Worm (Caenorhabditis elegans) whole organism, L3 larva: Measurements from ENCODE around the gene serp-1.1.

ENCODE experiments used
- R02D3.7 ChIP-seq: fragments of 150-350 bp; optimal IDR thresholded peaks from 2 replicates; lab custom pipeline; 2014; ENCODE audit warnings: missing biosample characterization, missing genetic modification characterization
- ZK546.5 ChIP-seq: sonication (generic microtip); optimal IDR thresholded peaks from 2 replicates; lab custom pipeline; 2017; ENCODE audit warnings: missing biosample characterization, missing genetic modification characterization
- aly-2 ChIP-seq: fragments of 150-350 bp; optimal IDR thresholded peaks from 2 replicates; lab custom pipeline; 2014; ENCODE audit warnings: missing biosample characterization, missing genetic modification characterization
- ama-1 ChIP-seq: fragments of 150-350 bp; optimal IDR thresholded peaks from 2 replicates; lab custom pipeline; 2018
- ceh-16 ChIP-seq: sonication (generic microtip); optimal IDR thresholded peaks from 2 replicates; lab custom pipeline; 2017; ENCODE audit warnings: missing biosample characterization, missing genetic modification characterization
- ceh-28 ChIP-seq: fragments of 150-350 bp; optimal IDR thresholded peaks from 2 replicates; lab custom pipeline; 2014; ENCODE audit warnings: missing biosample characterization, missing genetic modification reagents, missing genetic modification characterization
- ceh-82 ChIP-seq: fragments of 150-350 bp; optimal IDR thresholded peaks from 2 replicates; lab custom pipeline; 2014; ENCODE audit warnings: missing biosample characterization, missing genetic modification characterization
- ceh-9 ChIP-seq: sonication (generic microtip); optimal IDR thresholded peaks from 2 replicates; lab custom pipeline; 2018; ENCODE audit warnings: missing biosample characterization, missing genetic modification characterization
- daf-12 ChIP-seq: fragments of 150-350 bp; optimal IDR thresholded peaks from 2 replicates; lab custom pipeline; 2014; ENCODE audit warnings: missing biosample characterization, missing genetic modification reagents, missing genetic modification characterization
- egl-27 ChIP-seq: sonication (generic microtip); optimal IDR thresholded peaks from 4 replicates; lab custom pipeline; 2017; ENCODE audit warnings: missing biosample characterization, missing genetic modification reagents, missing genetic modification characterization
- egl-5 ChIP-seq: fragments of 150-350 bp; optimal IDR thresholded peaks from 2 replicates; lab custom pipeline; 2017; ENCODE audit warnings: missing biosample characterization, missing genetic modification reagents, missing genetic modification characterization, inconsistent platforms
- elt-1 ChIP-seq: fragments of 150-350 bp; optimal IDR thresholded peaks from 2 replicates; lab custom pipeline; 2014; ENCODE audit warnings: missing biosample characterization, missing genetic modification characterization
- elt-2 ChIP-seq: sonication (generic microtip); optimal IDR thresholded peaks from 2 replicates; lab custom pipeline; 2016; ENCODE audit warnings: missing genetic modification reagents, mild to moderate bottlenecking, missing genetic modification characterization, missing compliant biosample characterization
- elt-3 ChIP-seq, 3 experiments: fragments of 150-350 bp in 1 of 3; sonication (generic microtip) in 2 of 3; optimal IDR thresholded peaks; 2 replicates in 2 of 3; 4 replicates in 1 of 3; lab custom pipeline; 2014 to 2017; ENCODE audit warnings: missing biosample characterization in 3 of 3, missing genetic modification characterization in 3 of 3
- eor-1 ChIP-seq, 2 experiments: fragments of 150-350 bp; optimal IDR thresholded peaks; 2 replicates each; lab custom pipeline; 2014 to 2018; ENCODE audit warnings: missing biosample characterization in 2 of 2, missing genetic modification characterization in 2 of 2
- fkh-10 ChIP-seq: sonication (generic microtip); optimal IDR thresholded peaks from 2 replicates; lab custom pipeline; 2017; ENCODE audit warnings: missing biosample characterization, missing genetic modification reagents, missing genetic modification characterization
- fkh-2 ChIP-seq: fragments of 150-350 bp; optimal IDR thresholded peaks from 2 replicates; lab custom pipeline; 2014; ENCODE audit warnings: missing biosample characterization, missing genetic modification reagents, missing genetic modification characterization
- fos-1 ChIP-seq: fragments of 150-350 bp; optimal IDR thresholded peaks from 2 replicates; lab custom pipeline; 2014; ENCODE audit warnings: missing biosample characterization, missing genetic modification characterization
- hmg-11 ChIP-seq: sonication (generic microtip); optimal IDR thresholded peaks from 2 replicates; lab custom pipeline; 2016; ENCODE audit warnings: missing genetic modification characterization, missing compliant biosample characterization
- jun-1 ChIP-seq: fragments of 150-350 bp; optimal IDR thresholded peaks from 2 replicates; lab custom pipeline; 2014; ENCODE audit warnings: missing biosample characterization, missing genetic modification reagents, missing genetic modification characterization
- lin-15B ChIP-seq: fragments of 150-350 bp; optimal IDR thresholded peaks from 2 replicates; lab custom pipeline; 2014; ENCODE audit warnings: missing biosample characterization, missing genetic modification characterization
- lin-39 ChIP-seq: fragments of 150-350 bp; optimal IDR thresholded peaks from 2 replicates; lab custom pipeline; 2018; ENCODE audit warnings: missing biosample characterization, missing genetic modification reagents, missing genetic modification characterization
- lsy-12 ChIP-seq: sonication (generic microtip); optimal IDR thresholded peaks from 2 replicates; lab custom pipeline; 2016; ENCODE audit warnings: mild to moderate bottlenecking, missing genetic modification characterization, missing compliant biosample characterization
- mdl-1 ChIP-seq: fragments of 150-350 bp; optimal IDR thresholded peaks from 2 replicates; lab custom pipeline; 2014; ENCODE audit warnings: missing biosample characterization, missing genetic modification characterization
- mml-1 ChIP-seq: fragments of 150-350 bp; sonication (generic microtip); optimal IDR thresholded peaks from 3 replicates; lab custom pipeline; 2014; ENCODE audit warnings: missing biosample characterization, missing genetic modification characterization
- nfya-1 ChIP-seq: sonication (generic microtip); optimal IDR thresholded peaks from 2 replicates; lab custom pipeline; 2017; ENCODE audit warnings: missing genetic modification characterization, mild to moderate bottlenecking, missing compliant biosample characterization, antibody characterized with exemption, moderate library complexity; ENCODE audit not compliant: insufficient read depth
- nhr-11 ChIP-seq: fragments of 150-350 bp; optimal IDR thresholded peaks from 2 replicates; lab custom pipeline; 2014; ENCODE audit warnings: missing biosample characterization, missing genetic modification characterization
- nhr-12 ChIP-seq: fragments of 150-350 bp; optimal IDR thresholded peaks from 2 replicates; lab custom pipeline; 2014; ENCODE audit warnings: missing biosample characterization, missing genetic modification characterization
- nhr-23 ChIP-seq: fragments of 150-350 bp; optimal IDR thresholded peaks from 2 replicates; lab custom pipeline; 2014; ENCODE audit warnings: missing biosample characterization, missing genetic modification reagents, missing genetic modification characterization
- nhr-237 ChIP-seq: fragments of 150-350 bp; optimal IDR thresholded peaks from 2 replicates; lab custom pipeline; 2014; ENCODE audit warnings: missing biosample characterization, missing genetic modification characterization
- nhr-25 ChIP-seq: sonication (generic microtip); optimal IDR thresholded peaks from 2 replicates; lab custom pipeline; 2017; ENCODE audit warnings: missing biosample characterization, missing genetic modification characterization
- nhr-28 ChIP-seq: fragments of 150-350 bp; optimal IDR thresholded peaks from 2 replicates; lab custom pipeline; 2014; ENCODE audit warnings: missing biosample characterization, missing genetic modification characterization
- nhr-43 ChIP-seq: sonication (generic microtip); optimal IDR thresholded peaks from 2 replicates; lab custom pipeline; 2016; ENCODE audit warnings: mild to moderate bottlenecking, missing genetic modification characterization, missing compliant biosample characterization; ENCODE audit not compliant: poor library complexity, severe bottlenecking
- nhr-67 ChIP-seq: fragments of 150-350 bp; optimal IDR thresholded peaks from 2 replicates; lab custom pipeline; 2014; ENCODE audit warnings: missing biosample characterization, missing genetic modification characterization
- nhr-76 ChIP-seq: fragments of 150-350 bp; sonication (generic microtip); optimal IDR thresholded peaks from 5 replicates; lab custom pipeline; 2014; ENCODE audit warnings: missing biosample characterization, missing genetic modification characterization
- nhr-77 ChIP-seq: fragments of 150-350 bp; optimal IDR thresholded peaks from 2 replicates; lab custom pipeline; 2014; ENCODE audit warnings: missing biosample characterization, missing genetic modification characterization
- pha-4 ChIP-seq: fragments of 150-350 bp; optimal IDR thresholded peaks from 2 replicates; lab custom pipeline; 2014; ENCODE audit warnings: missing biosample characterization, missing genetic modification reagents, missing genetic modification characterization
- pqm-1 ChIP-seq: fragments of 150-350 bp; optimal IDR thresholded peaks from 2 replicates; lab custom pipeline; 2017; ENCODE audit warnings: missing biosample characterization, missing genetic modification characterization, inconsistent platforms
- sea-2 ChIP-seq: fragments of 150-350 bp; sonication (generic microtip); optimal IDR thresholded peaks from 4 replicates; lab custom pipeline; 2014; ENCODE audit warnings: missing biosample characterization, missing genetic modification reagents, missing genetic modification characterization
- skn-1 ChIP-seq: fragments of 150-350 bp; optimal IDR thresholded peaks from 2 replicates; lab custom pipeline; 2014; ENCODE audit warnings: missing biosample characterization, missing genetic modification characterization
- snpc-4 ChIP-seq: fragments of 150-350 bp; optimal IDR thresholded peaks from 2 replicates; lab custom pipeline; 2014; ENCODE audit warnings: missing biosample characterization, missing genetic modification characterization
- tbx-2 ChIP-seq: sonication (generic microtip); optimal IDR thresholded peaks from 2 replicates; lab custom pipeline; 2016; ENCODE audit warnings: mild to moderate bottlenecking, missing genetic modification characterization, missing compliant biosample characterization
- unc-39 ChIP-seq: sonication (generic microtip); optimal IDR thresholded peaks from 4 replicates; lab custom pipeline; 2017; ENCODE audit warnings: missing biosample characterization, missing genetic modification characterization
- unc-62 ChIP-seq: fragments of 150-350 bp; sonication (generic microtip); optimal IDR thresholded peaks from 4 replicates; lab custom pipeline; 2014; ENCODE audit warnings: missing biosample characterization, missing genetic modification reagents, missing genetic modification characterization
- zag-1 ChIP-seq: fragments of 150-350 bp; optimal IDR thresholded peaks from 2 replicates; lab custom pipeline; 2014; ENCODE audit warnings: missing biosample characterization, missing genetic modification characterization
- ztf-11 ChIP-seq: fragments of 150-350 bp; optimal IDR thresholded peaks from 2 replicates; lab custom pipeline; 2014; ENCODE audit warnings: missing biosample characterization, missing genetic modification characterization
- ztf-4 ChIP-seq: fragments of 150-350 bp; optimal IDR thresholded peaks from 2 replicates; lab custom pipeline; 2014; ENCODE audit warnings: missing biosample characterization, missing genetic modification characterization

The serp-1.1 gene

DNA sequence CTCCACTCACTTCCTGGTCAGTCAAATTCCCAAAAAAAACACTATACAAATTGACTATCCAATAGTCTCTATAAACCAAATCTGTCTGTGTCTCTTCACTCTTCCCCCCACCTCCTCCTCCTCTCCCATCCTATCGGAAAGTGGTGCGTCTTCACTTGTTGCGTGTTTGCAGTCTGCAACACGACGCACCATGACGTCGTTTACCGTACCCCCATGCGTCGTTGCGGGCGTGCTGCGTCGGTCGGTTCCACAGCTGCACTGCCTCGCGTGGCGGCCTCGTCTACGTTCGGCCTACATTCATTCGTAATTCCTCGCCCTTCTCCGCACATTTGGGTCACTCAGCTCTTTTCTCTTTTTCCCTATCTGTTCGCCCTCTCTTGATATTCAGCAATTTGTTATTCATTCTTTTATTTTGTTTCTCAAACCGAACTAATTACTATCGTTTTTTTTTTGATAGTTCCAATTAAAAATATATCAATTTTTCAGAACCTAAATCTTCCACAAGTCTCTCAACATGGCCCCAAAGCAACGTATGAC lies at the start of gene serp-1.1:
Gene serp-1.1, plus strand, starts transcription at position 487 of the 537 bp plus-strand sequence.
- TF ChIP-seq ceh-9 (tag; lab: Kevin White, UChicago): no peak
- peak; percentile 96 for TF ChIP-seq ceh-28 (tag; lab: Kevin White, UChicago)
- peak; percentile 79 for TF ChIP-seq zag-1
- TF ChIP-seq ztf-4 (tag; lab: Kevin White, UChicago): peak; percentile 91
- peak; percentile 24 for TF ChIP-seq daf-12 (tag; lab: Kevin White, UChicago)
- TF ChIP-seq snpc-4 (tag; lab: Kevin White, UChicago): peak; percentile 94
- TF ChIP-seq skn-1 (tag; lab: Kevin White, UChicago): peak; percentile 89
- peak; percentile 99 for TF ChIP-seq hmg-11 (tag; lab: Kevin White, UChicago)
- TF ChIP-seq elt-3 (tag; optimal IDR thresholded peaks at IDR 0.05; lab: Kevin White, UChicago): peak; percentile 77 to 95 (median 87)
- peak; percentile 78 for TF ChIP-seq nhr-76 (tag; lab: Kevin White, UChicago)
- peak; percentile 91 for TF ChIP-seq R02D3.7 (tag; lab: Kevin White, UChicago)
- TF ChIP-seq lin-15B (tag; lab: Kevin White, UChicago): peak; percentile 96
- TF ChIP-seq nhr-23 (tag; lab: Kevin White, UChicago): peak; percentile 100
- TF ChIP-seq sea-2 (GFP tag; lab: Kevin White, UChicago): peak; percentile 75
- peak; percentile 87 for TF ChIP-seq elt-1 (tag; lab: Kevin White, UChicago)
- peak; percentile 99 for TF ChIP-seq lsy-12 (tag; lab: Kevin White, UChicago)
- no peak for TF ChIP-seq aly-2
- TF ChIP-seq nhr-25: peak; percentile 100
- peak; percentile 94 for TF ChIP-seq fkh-10 (GFP tag; lab: Kevin White, UChicago)
- peak; percentile 77 for TF ChIP-seq ama-1 (lab: Kevin White, UChicago)
- peak; percentile 98 for TF ChIP-seq jun-1 (tag; lab: Kevin White, UChicago)
- TF ChIP-seq mml-1 (tag; lab: Kevin White, UChicago): no peak
- TF ChIP-seq nhr-77: peak; percentile 87
- TF ChIP-seq tbx-2 (tag; lab: Kevin White, UChicago): peak; percentile 96
- TF ChIP-seq eor-1 (tag; optimal IDR thresholded peaks at IDR 0.05; lab: Kevin White, UChicago): no peak
- TF ChIP-seq fos-1 (tag; lab: Kevin White, UChicago): peak; percentile 94
- TF ChIP-seq ceh-16 (tag; lab: Kevin White, UChicago): peak; percentile 11
- peak; percentile 98 for TF ChIP-seq unc-62
- peak; percentile 94 for TF ChIP-seq egl-27 (tag; lab: Kevin White, UChicago)
- TF ChIP-seq pha-4 (tag; lab: Kevin White, UChicago): peak; percentile 99
- TF ChIP-seq ZK546.5: peak; percentile 24
- TF ChIP-seq lin-39 (tag; lab: Kevin White, UChicago): peak; percentile 100
- peak; percentile 98 for TF ChIP-seq elt-2 (tag; lab: Kevin White, UChicago)
- TF ChIP-seq nhr-12 (tag; lab: Kevin White, UChicago): no peak
- TF ChIP-seq nhr-43 (tag; lab: Kevin White, UChicago): peak; percentile 98
- TF ChIP-seq nfya-1: peak; percentile 100
- no peak for TF ChIP-seq unc-39
- TF ChIP-seq ztf-11 (tag; lab: Kevin White, UChicago): no peak
- TF ChIP-seq mdl-1: peak; percentile 95
- peak; percentile 88 for TF ChIP-seq pqm-1 (tag; lab: Kevin White, UChicago)
- no peak for TF ChIP-seq egl-5
- TF ChIP-seq fkh-2: peak; percentile 78
- TF ChIP-seq nhr-237 (tag; lab: Kevin White, UChicago): no peak
- peak; percentile 94 for TF ChIP-seq ceh-82 (tag; lab: Kevin White, UChicago)
- peak; percentile 86 for TF ChIP-seq nhr-11 (tag; lab: Kevin White, UChicago)
- TF ChIP-seq nhr-67 (tag; lab: Kevin White, UChicago): no peak
- TF ChIP-seq nhr-28 (tag; lab: Kevin White, UChicago): peak; percentile 36
